Worm (Caenorhabditis elegans): ENCODE measurements around the gene atz-1.
A peak's percentile ranks its signal among the peaks of the same experiment; 100 is the strongest.

atz-1 gene

ce11 chrIV:12414601-12415000 lies 38.7 kb upstream of the atz-1 start:
- TF ChIP-seq nhr-76 (tag; optimal IDR thresholded peaks at IDR 0.05) (no peak), mab-5 (tag; optimal IDR thresholded peaks at IDR 0.05) (no peak), unc-39 (tag; optimal IDR thresholded peaks at IDR 0.05) (no peak), nhr-28 (tag; optimal IDR thresholded peaks at IDR 0.05) (no peak), mls-2 (tag; optimal IDR thresholded peaks at IDR 0.05) (no peak), sem-2 (GFP tag; optimal IDR thresholded peaks at IDR 0.05) (no peak), elt-3 (tag; optimal IDR thresholded peaks at IDR 0.05) (no peak)

DNA sequence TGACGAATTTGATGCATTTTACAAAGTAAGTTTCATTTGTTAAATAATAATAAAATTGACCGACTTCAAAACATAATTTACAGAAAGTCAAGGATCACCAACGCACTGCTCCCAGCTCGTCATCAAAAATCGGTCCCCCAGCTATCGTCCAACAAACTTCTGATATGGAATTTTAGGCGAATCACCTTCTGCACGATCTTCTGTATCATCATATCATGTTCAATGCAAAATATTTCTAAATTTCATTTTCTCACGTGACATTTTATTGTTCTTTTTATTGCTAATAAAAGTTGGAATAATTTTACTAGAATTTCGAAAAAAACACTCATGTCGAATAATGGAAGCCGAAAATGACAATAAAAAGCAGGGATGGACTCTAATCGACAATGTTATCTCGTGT lies 34.2 kb upstream of the atz-1 start, which contains the start of gene acl-13:
Gene acl-13 (plus strand): TSS at position 301 of the 400 bp plus-strand sequence.
- TF ChIP-seq snpc-4 (tag; optimal IDR thresholded peaks at IDR 0.05) (no peak), elt-1 (tag; optimal IDR thresholded peaks at IDR 0.05; ENCODE audit: borderline replicate concordance, insufficient read depth) (no peak), ces-1 (GFP tag; optimal IDR thresholded peaks at IDR 0.05) (no peak), hlh-1 (tag; optimal IDR thresholded peaks at IDR 0.05) (no peak), nhr-12 (tag; optimal IDR thresholded peaks at IDR 0.05) (no peak), unc-120 (tag; optimal IDR thresholded peaks at IDR 0.05; ENCODE audit: poor library complexity, severe bottlenecking) (no peak), blmp-1 (tag; optimal IDR thresholded peaks at IDR 0.05) (no peak), sptf-1 (tag; optimal IDR thresholded peaks at IDR 0.05) (no peak), mab-5 (tag; optimal IDR thresholded peaks at IDR 0.05) (no peak), elt-3 (tag; optimal IDR thresholded peaks at IDR 0.05) (no peak), ham-2 (GFP tag; optimal IDR thresholded peaks at IDR 0.05) (no peak), mep-1 (tag; optimal IDR thresholded peaks at IDR 0.05) (no peak), lin-32 (GFP tag; optimal IDR thresholded peaks at IDR 0.05) (no peak), sem-2 (GFP tag; optimal IDR thresholded peaks at IDR 0.05) (no peak), unc-39 (tag; optimal IDR thresholded peaks at IDR 0.05) (no peak)

ce11 chrIV:12408625-12409024 lies 32.7 kb upstream of the atz-1 start, which contains the start of gene dsb-1:
dsb-1 (plus strand) TSS chrIV:12408925.
- TF ChIP-seq sem-2 (GFP tag; optimal IDR thresholded peaks at IDR 0.05) (no peak), unc-62 (GFP tag; optimal IDR thresholded peaks at IDR 0.05) (no peak), elt-3 (tag; optimal IDR thresholded peaks at IDR 0.05) (no peak), drap-1 (GFP tag; optimal IDR thresholded peaks at IDR 0.05) (no peak), bed-3 (GFP tag; optimal IDR thresholded peaks at IDR 0.05) (no peak)

DNA sequence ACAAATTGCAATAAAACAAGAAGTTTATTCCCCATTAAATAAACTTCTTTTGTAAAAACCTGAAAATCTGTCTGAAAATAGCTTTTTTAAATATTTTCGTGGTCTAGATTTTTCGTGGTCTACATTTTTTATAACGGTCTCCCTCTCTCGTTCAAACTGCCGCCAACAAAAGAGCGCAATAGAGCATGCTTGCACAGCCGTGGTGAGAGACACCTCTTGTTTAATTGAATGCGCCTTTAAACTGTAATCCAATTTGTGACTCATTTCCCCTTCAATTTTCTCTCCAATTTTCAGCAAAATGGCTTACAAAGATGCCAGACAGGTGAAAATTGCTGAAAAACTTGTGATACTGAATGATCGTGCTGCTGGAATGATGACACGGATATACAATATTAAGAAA lies 28.2 kb upstream of the atz-1 start, which contains the start of gene gex-3:
Gene gex-3 (plus strand): TSS at position 295 of the 400 bp plus-strand sequence.
- TF ChIP-seq ceh-43 (GFP tag; optimal IDR thresholded peaks at IDR 0.05) (peak; percentile 11), ham-2 (GFP tag; optimal IDR thresholded peaks at IDR 0.05) (no peak), mab-5 (tag; optimal IDR thresholded peaks at IDR 0.05) (no peak), sem-2 (GFP tag; optimal IDR thresholded peaks at IDR 0.05) (no peak), zip-8 (tag; optimal IDR thresholded peaks at IDR 0.05) (no peak), ceh-39 (tag; optimal IDR thresholded peaks at IDR 0.05) (peak; percentile 54), unc-62 (GFP tag; optimal IDR thresholded peaks at IDR 0.05) (no peak), nhr-28 (tag; optimal IDR thresholded peaks at IDR 0.05) (no peak), mls-2 (tag; optimal IDR thresholded peaks at IDR 0.05) (peak; percentile 0), unc-120 (tag; optimal IDR thresholded peaks at IDR 0.05; ENCODE audit: poor library complexity, severe bottlenecking) (no peak), pha-4 (tag; optimal IDR thresholded peaks at IDR 0.05) (peak; percentile 84), drap-1 (GFP tag; optimal IDR thresholded peaks at IDR 0.05) (peak; percentile 49), elt-1 (tag; optimal IDR thresholded peaks at IDR 0.05; ENCODE audit: borderline replicate concordance, insufficient read depth) (no peak), lin-32 (GFP tag; optimal IDR thresholded peaks at IDR 0.05) (no peak), unc-39 (tag; optimal IDR thresholded peaks at IDR 0.05) (no peak), tbx-8 (GFP tag; optimal IDR thresholded peaks at IDR 0.05) (no peak), nhr-2 (tag; optimal IDR thresholded peaks at IDR 0.05) (no peak), ztf-11 (tag; optimal IDR thresholded peaks at IDR 0.05) (no peak), mep-1 (tag; optimal IDR thresholded peaks at IDR 0.05) (peak; percentile 97), lsy-2 (tag; optimal IDR thresholded peaks at IDR 0.05) (peak; percentile 84), sptf-1 (tag; optimal IDR thresholded peaks at IDR 0.05) (peak; percentile 33), elt-3 (tag; optimal IDR thresholded peaks at IDR 0.05) (no peak), M03D4.4 (tag; optimal IDR thresholded peaks at IDR 0.05) (no peak), nhr-237 (tag; optimal IDR thresholded peaks at IDR 0.05) (peak; percentile 91), lin-13 (tag; optimal IDR thresholded peaks at IDR 0.05) (peak; percentile 77), ceh-83 (GFP tag; optimal IDR thresholded peaks at IDR 0.05) (no peak), bed-3 (GFP tag; optimal IDR thresholded peaks at IDR 0.05) (no peak), ces-1 (GFP tag; optimal IDR thresholded peaks at IDR 0.05) (peak; percentile 99), hlh-1 (tag; optimal IDR thresholded peaks at IDR 0.05) (peak; percentile 48), flh-1 (GFP tag; optimal IDR thresholded peaks at IDR 0.05) (no peak), nhr-12 (tag; optimal IDR thresholded peaks at IDR 0.05) (no peak), cnd-1 (tag; optimal IDR thresholded peaks at IDR 0.05) (no peak), nhr-76 (tag; optimal IDR thresholded peaks at IDR 0.05) (no peak), snpc-4 (tag; optimal IDR thresholded peaks at IDR 0.05) (no peak), blmp-1 (tag; optimal IDR thresholded peaks at IDR 0.05) (no peak)
